Worm (Caenorhabditis elegans) whole organism, late embryonic: ENCODE measurements around the gene bus-12.

Experiments
- F13H6.1 ChIP-seq: sonication (generic microtip); optimal IDR thresholded peaks from 2 replicates; lab custom pipeline; 2016; ENCODE audit warnings: missing genetic modification characterization, missing compliant biosample characterization
- ama-1 ChIP-seq: fragments of 150-350 bp; optimal IDR thresholded peaks from 2 replicates; lab custom pipeline; 2014
- ceh-14 ChIP-seq: sonication (generic microtip); optimal IDR thresholded peaks from 2 replicates; lab custom pipeline; 2016; ENCODE audit warnings: missing genotype, missing genetic modification characterization, missing compliant biosample characterization
- hlh-13 ChIP-seq: fragments of 200-800 bp; sonication (Bioruptor generic); optimal IDR thresholded peaks from 2 replicates; lab custom pipeline; 2018; ENCODE audit warnings: mild to moderate bottlenecking, missing genetic modification characterization, missing compliant biosample characterization
- nfya-1 ChIP-seq: sonication (generic microtip); optimal IDR thresholded peaks from 2 replicates; lab custom pipeline; 2017; ENCODE audit warnings: missing genetic modification characterization, mild to moderate bottlenecking, missing compliant biosample characterization, antibody characterized with exemption, moderate library complexity
- npax-4 ChIP-seq: sonication (generic microtip); optimal IDR thresholded peaks from 2 replicates; lab custom pipeline; 2016; ENCODE audit warnings: missing genetic modification characterization, missing compliant biosample characterization
- tbx-2 ChIP-seq: sonication (generic microtip); optimal IDR thresholded peaks from 2 replicates; lab custom pipeline; 2016; ENCODE audit warnings: missing genetic modification characterization, missing compliant biosample characterization

DNA sequence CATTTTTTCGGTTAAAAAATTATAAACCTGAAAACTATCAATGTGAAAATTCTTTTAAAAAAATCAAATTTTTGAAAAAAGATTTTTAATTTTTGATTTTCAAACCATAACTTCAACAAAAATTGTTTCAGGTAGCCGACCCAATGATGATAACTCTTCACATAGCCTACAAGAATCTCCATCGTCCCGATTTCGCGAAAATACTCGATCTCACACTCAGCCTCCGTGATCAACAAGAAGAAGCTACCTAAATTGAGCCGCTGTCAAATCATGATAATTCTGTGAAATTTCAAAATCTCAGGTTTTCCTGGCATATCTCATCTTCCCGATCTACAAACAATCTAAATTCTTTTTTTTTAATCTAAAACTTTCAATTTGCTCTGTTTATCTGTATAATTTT is 5.7 kb upstream of the bus-12 start:
- TF ChIP-seq hlh-13 (GFP tag; lab: Kevin White, UChicago) (no peak), F13H6.1 (tag; lab: Kevin White, UChicago) (no peak), nfya-1 (tag; lab: Kevin White, UChicago) (no peak), ceh-14 (no peak), ama-1 (no peak), tbx-2 (tag; lab: Kevin White, UChicago) (no peak), npax-4 (tag; lab: Kevin White, UChicago) (no peak)
